Fruit fly (Drosophila melanogaster): ENCODE measurements around the gene tilB.

DNA sequence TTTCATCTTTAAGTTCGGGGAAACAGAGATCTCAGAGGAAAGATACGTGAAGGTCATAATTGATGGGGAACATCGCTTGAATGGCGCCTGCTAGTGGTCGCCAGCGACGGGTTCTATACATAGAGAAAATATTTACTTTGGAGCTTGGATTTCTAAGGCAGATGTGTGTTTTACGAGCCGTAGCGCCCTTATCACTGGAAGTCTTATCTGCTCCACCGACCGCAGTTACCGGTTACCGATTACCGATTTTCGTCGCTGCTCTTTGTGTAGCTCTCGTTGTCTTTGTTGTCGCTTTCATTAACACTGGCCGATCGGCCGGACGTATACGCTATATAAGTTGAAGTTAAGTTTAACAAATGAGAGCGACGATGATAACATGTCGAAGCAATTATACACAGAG, 41.0 kb downstream of the tilB start:
- TF ChIP-seq dl (GFP tag; optimal IDR thresholded peaks at IDR 0.05; ENCODE audit: insufficient read depth in 1 of 2, partially characterized antibody in 2 of 2) (peak in 1 of 2 experiments; percentile 22), Hnf4 (GFP tag; optimal IDR thresholded peaks at IDR 0.05) (no peak)
